Worm (Caenorhabditis elegans) whole organism, L1 larva: ENCODE measurements around the gene ZK550.2.

ENCODE experiments used
- C34B4.2 ChIP-seq: sonication (generic microtip); optimal IDR thresholded peaks from 2 replicates; lab custom pipeline; 2017; ENCODE audit warnings: mild to moderate bottlenecking, missing genetic modification characterization, missing compliant biosample characterization
- alr-1 ChIP-seq: fragments of 200-800 bp; sonication (Bioruptor generic); optimal IDR thresholded peaks from 2 replicates; lab custom pipeline; 2018; ENCODE audit warnings: borderline replicate concordance, mild to moderate bottlenecking, missing genetic modification characterization, missing compliant biosample characterization
- ces-1 ChIP-seq: fragments of 150-350 bp; optimal IDR thresholded peaks from 2 replicates; lab custom pipeline; 2014; ENCODE audit warnings: missing biosample characterization, missing genetic modification reagents, missing genetic modification characterization
- dpl-1 ChIP-seq, 3 experiments: fragments of 150-350 bp in 2 of 3; sonication (generic microtip) in 1 of 3; optimal IDR thresholded peaks; 2 replicates each; lab custom pipeline; 2014 to 2017; ENCODE audit warnings: missing biosample characterization in 3 of 3, missing genetic modification characterization in 3 of 3, missing genetic modification reagents in 3 of 3
- dsc-1 ChIP-seq: sonication (generic microtip); optimal IDR thresholded peaks from 2 replicates; lab custom pipeline; 2016; ENCODE audit warnings: mild to moderate bottlenecking, missing genetic modification characterization, missing compliant biosample characterization
- efl-1 ChIP-seq, 4 experiments: fragments of 150-350 bp; optimal IDR thresholded peaks in 3 of 4; peaks in 1 of 4; 1 replicate in 1 of 4; 2 replicates in 3 of 4; lab custom pipeline; 2014; ENCODE audit warnings: missing biosample characterization in 2 of 4, missing genetic modification characterization in 2 of 4, missing genetic modification reagents in 2 of 4
- elt-2 ChIP-seq: sonication (generic microtip); optimal IDR thresholded peaks from 2 replicates; lab custom pipeline; 2016; ENCODE audit warnings: missing genetic modification characterization, mild to moderate bottlenecking, inconsistent platforms, missing compliant biosample characterization, missing genetic modification reagents
- fkh-8 ChIP-seq: sonication (generic microtip); optimal IDR thresholded peaks from 2 replicates; lab custom pipeline; 2016; ENCODE audit warnings: mild to moderate bottlenecking, missing genetic modification characterization, missing compliant biosample characterization
- grh-1 ChIP-seq: fragments of 200-800 bp; sonication (Bioruptor generic); IDR thresholded peaks from 2 replicates; pipeline ENCODE4 v1.3.6; 2022; ENCODE audit warnings: missing genetic modification reagents, missing genetic modification characterization, missing compliant biosample characterization
- isw-1 ChIP-seq: fragments of 200-800 bp; sonication (Bioruptor generic); IDR thresholded peaks from 2 replicates; pipeline ENCODE4 v1.3.6; 2022; ENCODE audit warnings: missing genetic modification characterization, missing compliant biosample characterization
- lin-14 ChIP-seq: fragments of 200-800 bp; sonication (Bioruptor generic); optimal IDR thresholded peaks from 2 replicates; lab custom pipeline; 2018; ENCODE audit warnings: mild to moderate bottlenecking, missing genetic modification characterization, moderate library complexity, missing compliant biosample characterization
- lin-35 ChIP-seq, 2 experiments: fragments of 150-350 bp; optimal IDR thresholded peaks; 2 replicates each; lab custom pipeline; 2014; ENCODE audit warnings: missing biosample characterization in 2 of 2, missing genetic modification characterization in 2 of 2, missing genetic modification reagents in 2 of 2
- lin-39 ChIP-seq: fragments of 150-350 bp; optimal IDR thresholded peaks from 2 replicates; lab custom pipeline; 2014; ENCODE audit warnings: missing biosample characterization, missing genetic modification reagents, missing genetic modification characterization
- nhr-47 ChIP-seq: sonication (generic microtip); optimal IDR thresholded peaks from 2 replicates; lab custom pipeline; 2016; ENCODE audit warnings: mild to moderate bottlenecking, missing genetic modification characterization, moderate library complexity, missing compliant biosample characterization
- nhr-90 ChIP-seq: sonication (generic microtip); optimal IDR thresholded peaks from 2 replicates; lab custom pipeline; 2016; ENCODE audit warnings: mild to moderate bottlenecking, missing genetic modification characterization, missing compliant biosample characterization; ENCODE audit not compliant: poor library complexity
- pag-3 ChIP-seq: sonication (generic microtip); optimal IDR thresholded peaks from 2 replicates; lab custom pipeline; 2017; ENCODE audit warnings: missing genetic modification characterization, mild to moderate bottlenecking, missing compliant biosample characterization, antibody characterized with exemption, borderline replicate concordance; ENCODE audit not compliant: insufficient read depth
- pax-3 ChIP-seq: fragments of 200-800 bp; sonication (Bioruptor generic); optimal IDR thresholded peaks from 2 replicates; lab custom pipeline; 2018; ENCODE audit warnings: mild to moderate bottlenecking, missing genetic modification characterization, moderate library complexity, missing compliant biosample characterization
- rnt-1 ChIP-seq: sonication (generic microtip); optimal IDR thresholded peaks from 2 replicates; lab custom pipeline; 2016; ENCODE audit warnings: mild to moderate bottlenecking, missing genetic modification characterization, moderate library complexity, missing compliant biosample characterization
- snpc-4 ChIP-seq: fragments of 150-350 bp; optimal IDR thresholded peaks from 2 replicates; lab custom pipeline; 2014; ENCODE audit warnings: missing biosample characterization, missing genetic modification characterization
- sptf-1 ChIP-seq: fragments of 150-350 bp; optimal IDR thresholded peaks from 2 replicates; lab custom pipeline; 2014; ENCODE audit warnings: missing biosample characterization, missing genetic modification characterization
- tbx-2 ChIP-seq: sonication (generic microtip); optimal IDR thresholded peaks from 2 replicates; lab custom pipeline; 2016; ENCODE audit warnings: missing genetic modification characterization, missing compliant biosample characterization
- tlp-1 ChIP-seq: fragments of 150-350 bp; optimal IDR thresholded peaks from 2 replicates; lab custom pipeline; 2014; ENCODE audit warnings: missing biosample characterization, missing genetic modification characterization
- unc-98 ChIP-seq: fragments of 200-800 bp; sonication (Bioruptor generic); IDR thresholded peaks from 2 replicates; pipeline ENCODE4 v1.3.6; 2022; ENCODE audit warnings: missing genetic modification characterization, missing compliant biosample characterization
- xbp-1 ChIP-seq: sonication (generic microtip); optimal IDR thresholded peaks from 2 replicates; lab custom pipeline; 2016; ENCODE audit warnings: missing genetic modification characterization, missing compliant biosample characterization
- zag-1 ChIP-seq: fragments of 150-350 bp; optimal IDR thresholded peaks from 2 replicates; lab custom pipeline; 2014; ENCODE audit warnings: missing biosample characterization, missing genetic modification characterization
- ztf-4 ChIP-seq: fragments of 150-350 bp; optimal IDR thresholded peaks from 2 replicates; lab custom pipeline; 2014; ENCODE audit warnings: missing biosample characterization, missing genetic modification characterization

The ZK550.2 gene

DNA sequence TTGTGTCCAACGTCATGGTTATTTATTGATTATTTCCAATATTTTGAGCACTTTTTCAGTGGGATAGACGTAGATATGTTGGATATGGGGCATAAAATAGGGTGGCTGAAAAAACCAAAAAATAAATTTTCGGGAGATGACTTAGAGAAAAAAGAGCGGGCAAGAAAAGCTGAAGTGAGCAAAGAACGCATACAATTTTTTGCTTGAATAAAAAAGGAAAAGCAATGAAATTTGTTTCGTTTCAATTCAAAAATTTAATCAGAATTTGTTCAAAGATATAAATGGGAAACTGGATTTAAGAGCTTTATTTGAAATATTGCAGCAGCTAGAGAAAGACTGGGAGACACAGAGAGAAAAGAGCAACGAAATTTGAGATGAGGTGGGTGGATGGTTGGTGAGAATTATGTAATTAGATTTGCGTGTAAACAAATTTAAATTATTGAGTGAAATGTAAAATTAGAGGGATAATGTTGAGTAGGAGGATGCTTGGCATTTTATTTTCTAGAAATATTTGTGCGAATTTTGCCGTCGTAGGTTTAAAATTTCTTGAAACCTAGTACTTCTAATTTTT lies 46.3 kb downstream of the ZK550.2 start, which contains the start of the genes T28F3.11 and slc-17.4:
Gene T28F3.11 (minus strand): TSS at position 51 of the 571 bp plus-strand sequence.
Gene slc-17.4 (minus strand): TSS at position 105 of the 571 bp plus-strand sequence.
- TF ChIP-seq tlp-1 (tag; lab: Kevin White, UChicago) (no peak), snpc-4 (no peak), ztf-4 (tag; lab: Kevin White, UChicago) (no peak), sptf-1 (tag; lab: Kevin White, UChicago) (no peak), lin-14 (peak; percentile 43)

DNA sequence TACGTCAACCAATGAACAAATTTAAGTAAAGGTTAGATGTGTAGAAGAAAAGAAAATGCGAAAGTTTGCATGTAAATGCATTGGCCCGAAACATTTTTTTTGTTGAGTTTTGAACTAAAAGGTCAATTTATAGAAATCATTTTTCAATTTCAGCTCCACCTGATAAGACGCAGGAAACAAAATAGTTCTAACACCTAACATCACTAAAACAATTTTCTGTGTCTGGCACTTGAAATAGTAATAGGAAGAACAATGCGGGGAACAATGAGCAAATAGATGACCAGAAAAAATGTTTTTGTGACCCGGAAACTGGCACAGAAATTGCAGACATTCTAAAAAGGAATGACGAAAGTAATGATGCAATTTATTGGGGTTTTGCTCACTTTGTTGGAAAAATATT lies 47.0 kb downstream of the ZK550.2 start:
- TF ChIP-seq ces-1 (GFP tag; lab: Kevin White, UChicago) (no peak), elt-2 (tag; lab: Kevin White, UChicago) (peak; percentile 9), isw-1 (GFP tag; lab: Robert Waterston, UW) (no peak), lin-39 (tag; lab: Kevin White, UChicago) (no peak), unc-98 (GFP tag; lab: Robert Waterston, UW) (no peak), xbp-1 (no peak), alr-1 (no peak), pax-3 (tag; lab: Kevin White, UChicago) (no peak), tbx-2 (no peak), lin-35 (GFP tag; optimal IDR thresholded peaks at IDR 0.05; lab: Kevin White, UChicago) (peak in 1 of 2 experiments; percentile 21), pag-3 (no peak), nhr-90 (no peak), rnt-1 (tag; lab: Kevin White, UChicago) (no peak), fkh-8 (no peak)
- TF ChIP-seq, all 84 proteins: peak for 2

DNA sequence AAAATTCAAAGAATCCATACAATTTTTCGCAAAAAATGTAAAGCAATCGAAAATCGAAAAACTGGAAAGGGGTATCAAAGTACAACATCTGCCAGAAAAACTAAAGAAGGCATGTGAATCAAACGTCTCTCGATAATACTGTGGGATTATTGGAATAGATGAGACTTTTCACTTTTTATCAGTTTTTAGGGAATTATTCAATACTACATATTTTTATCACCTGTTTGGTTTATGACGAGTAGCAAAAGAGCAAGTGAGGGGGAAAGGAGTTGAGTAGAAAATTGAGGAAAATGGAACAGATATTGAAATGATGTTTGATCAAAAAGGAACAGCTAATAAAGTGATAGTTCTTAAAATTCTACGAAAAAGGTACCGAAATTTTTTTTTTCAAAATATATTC lies 47.7 kb downstream of the ZK550.2 start:
- TF ChIP-seq ces-1 (GFP tag; lab: Kevin White, UChicago) (no peak), unc-98 (GFP tag; lab: Robert Waterston, UW) (no peak), elt-2 (tag; lab: Kevin White, UChicago) (peak; percentile 41)

- TF ChIP-seq grh-1 (GFP tag; lab: Robert Waterston, UW) = no peak
- TF ChIP-seq efl-1 (optimal IDR thresholded peaks at IDR 0.05; lab: Kevin White, UChicago) = no peak
- peak in 1 of 2 experiments; percentile 77 for TF ChIP-seq efl-1 (GFP tag; optimal IDR thresholded peaks at IDR 0.05 in 1 of 2; lab: Kevin White, UChicago)
- peak; percentile 11 for TF ChIP-seq nhr-47 (tag; lab: Kevin White, UChicago)
- TF ChIP-seq C34B4.2 (tag; lab: Kevin White, UChicago) = no peak
- TF ChIP-seq dsc-1 = peak; percentile 62
- peak; percentile 27 for TF ChIP-seq fkh-8
- TF ChIP-seq dpl-1 (GFP tag; optimal IDR thresholded peaks at IDR 0.05; lab: Kevin White, UChicago) = peak in 1 of 3 experiments; percentile 27
- TF ChIP-seq lin-35 (GFP tag; optimal IDR thresholded peaks at IDR 0.05; lab: Kevin White, UChicago) = peak in 1 of 2 experiments; percentile 36
Observed at ce11 chrIV:17293679-17294078, 48.3 kb downstream of the ZK550.2 start.

ce11 chrIV:17294489-17294888 lies 49.1 kb downstream of the ZK550.2 start, which contains the start of gene T28F3.5:
TSS of gene T28F3.5 (plus strand) at chrIV:17294789.
- TF ChIP-seq zag-1 (tag; lab: Kevin White, UChicago) (no peak), efl-1 (optimal IDR thresholded peaks at IDR 0.05; lab: Kevin White, UChicago) (no peak), efl-1 (GFP tag; optimal IDR thresholded peaks at IDR 0.05 in 1 of 2; lab: Kevin White, UChicago) (peak in 1 of 2 experiments; percentile 84)
- TF ChIP-seq, all 84 proteins: peak for 1
